Fruit fly (Drosophila melanogaster) whole organism: ENCODE data around the gene spn-D.

Source experiments
- CG8478 ChIP-seq: fragments of >200 bp; optimal IDR thresholded peaks from 2 replicates; lab custom pipeline; 2018; ENCODE audit warnings: inconsistent platforms
- Dll ChIP-seq: fragments of >200 bp; optimal IDR thresholded peaks from 2 replicates; lab custom pipeline; 2017
- EcR ChIP-seq, 2 experiments: fragments of >200 bp; optimal IDR thresholded peaks; 2 replicates each; lab custom pipeline; 2017; ENCODE audit warnings: missing biosample characterization in 2 of 2, missing genetic modification characterization in 2 of 2, missing genetic modification reagents in 2 of 2
- pan ChIP-seq: fragments of >200 bp; optimal IDR thresholded peaks from 2 replicates; lab custom pipeline; 2017
- psq ChIP-seq: fragments of >200 bp; optimal IDR thresholded peaks from 2 replicates; lab custom pipeline; 2017
- usp ChIP-seq: fragments of >200 bp; optimal IDR thresholded peaks from 2 replicates; lab custom pipeline; 2017; ENCODE audit warnings: missing biosample characterization, missing genetic modification characterization, mixed read lengths

DNA sequence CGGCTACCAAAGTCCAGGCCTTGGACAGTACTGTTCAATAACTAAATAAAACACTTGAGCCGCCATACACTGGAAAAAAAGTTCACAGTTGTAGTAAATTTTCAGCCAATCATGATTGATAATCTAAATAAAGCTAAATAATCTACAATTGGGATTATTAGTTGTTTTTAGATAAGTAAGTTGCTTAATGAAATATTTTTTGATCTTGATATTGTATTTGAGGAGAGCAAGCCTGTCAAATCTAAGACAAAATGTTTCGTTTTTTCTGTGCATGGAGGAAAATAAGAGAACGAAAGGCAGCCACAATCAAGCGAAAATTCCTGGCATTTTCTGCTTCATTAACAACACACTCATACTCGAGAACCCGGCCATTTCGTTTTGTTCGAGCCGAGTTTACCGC, 5.6 kb downstream of the spn-D start:
- no peak for TF ChIP-seq usp
- no peak for TF ChIP-seq psq
- TF ChIP-seq EcR (GFP tag; optimal IDR thresholded peaks at IDR 0.05; lab: Kevin White, UChicago) = no peak
- no peak for TF ChIP-seq CG8478 (lab: Kevin White, UChicago)
- TF ChIP-seq Dll (lab: Kevin White, UChicago) = no peak
- TF ChIP-seq pan (lab: Kevin White, UChicago) = no peak
